Worm (Caenorhabditis elegans): Measurements from ENCODE around the gene dim-1.

Gene dim-1

ce11 chrX:8083919-8084318, 25.9 kb upstream of the dim-1 start, which contains the start of gene K07E3.4 (continued):
- no peak for TF ChIP-seq skn-1 (tag; optimal IDR thresholded peaks at IDR 0.05)
- peak; percentile 31 for TF ChIP-seq xbp-1 (tag; optimal IDR thresholded peaks at IDR 0.05)
- no peak for TF ChIP-seq efl-3 (GFP tag; optimal IDR thresholded peaks at IDR 0.05)
- no peak for TF ChIP-seq nhr-11 (tag; optimal IDR thresholded peaks at IDR 0.05)
- no peak for TF ChIP-seq ceh-63 (GFP tag; optimal IDR thresholded peaks at IDR 0.05)
- no peak for TF ChIP-seq efl-1 (optimal IDR thresholded peaks at IDR 0.05)
- TF ChIP-seq efl-1 (GFP tag; optimal IDR thresholded peaks at IDR 0.05 in 1 of 2) = peak in 1 of 2 experiments; percentile 58
- no peak for TF ChIP-seq dsc-1 (tag; optimal IDR thresholded peaks at IDR 0.05)
- no peak for TF ChIP-seq pag-3 (tag; optimal IDR thresholded peaks at IDR 0.05; ENCODE audit: borderline replicate concordance, insufficient read depth)
- no peak for TF ChIP-seq F16B12.6 (tag; optimal IDR thresholded peaks at IDR 0.05)
- peak; percentile 91 for TF ChIP-seq nhr-20 (tag; optimal IDR thresholded peaks at IDR 0.05)
- no peak for TF ChIP-seq ces-1 (GFP tag; optimal IDR thresholded peaks at IDR 0.05)
- peak; percentile 29 to 40 for TF ChIP-seq lsy-2 (tag; optimal IDR thresholded peaks at IDR 0.05)
- no peak for TF ChIP-seq nhr-84 (tag; optimal IDR thresholded peaks at IDR 0.05)
- no peak for TF ChIP-seq fos-1 (tag; optimal IDR thresholded peaks at IDR 0.05)
- no peak for TF ChIP-seq alr-1 (tag; optimal IDR thresholded peaks at IDR 0.05; ENCODE audit: borderline replicate concordance)
- no peak for TF ChIP-seq mab-9 (GFP tag; IDR thresholded peaks at IDR 0.05)
- no peak for TF ChIP-seq nhr-28 (tag; optimal IDR thresholded peaks at IDR 0.05)
- TF ChIP-seq unc-30 (tag; optimal IDR thresholded peaks at IDR 0.05) = no peak
- peak; percentile 81 for TF ChIP-seq unc-130 (tag; optimal IDR thresholded peaks at IDR 0.05)
- no peak for TF ChIP-seq ets-5 (GFP tag; IDR thresholded peaks at IDR 0.05)
- no peak for TF ChIP-seq sup-37 (GFP tag; optimal IDR thresholded peaks at IDR 0.05)
- peak; percentile 54 for TF ChIP-seq nhr-19 (GFP tag; conservative IDR thresholded peaks at IDR 0.05)
- no peak for TF ChIP-seq hpl-2 (GFP tag; optimal IDR thresholded peaks at IDR 0.05)
- TF ChIP-seq nhr-76 (tag; optimal IDR thresholded peaks at IDR 0.05) = no peak
- TF ChIP-seq isw-1 (GFP tag; IDR thresholded peaks at IDR 0.05) = no peak
- TF ChIP-seq ztf-11 (tag; optimal IDR thresholded peaks at IDR 0.05) = no peak
- peak; percentile 4 for TF ChIP-seq zip-4 (GFP tag; optimal IDR thresholded peaks at IDR 0.05)
- no peak for TF ChIP-seq lin-39 (tag; optimal IDR thresholded peaks at IDR 0.05)
- TF ChIP-seq tlp-1 (tag; optimal IDR thresholded peaks at IDR 0.05) = no peak
- peak; percentile 39 for TF ChIP-seq ztf-4 (tag; optimal IDR thresholded peaks at IDR 0.05)
- peak; percentile 57 for TF ChIP-seq grh-1 (GFP tag; IDR thresholded peaks at IDR 0.05)
- no peak for TF ChIP-seq aha-1 (tag; optimal IDR thresholded peaks at IDR 0.05)
- TF ChIP-seq sptf-1 (tag; optimal IDR thresholded peaks at IDR 0.05) = no peak
- TF ChIP-seq snu-23 (GFP tag; optimal IDR thresholded peaks at IDR 0.05) = peak; percentile 82
- no peak for TF ChIP-seq lin-15B (tag; optimal IDR thresholded peaks at IDR 0.05)
- peak; percentile 37 for TF ChIP-seq lin-13 (GFP tag; optimal IDR thresholded peaks at IDR 0.05)
- peak; percentile 87 for TF ChIP-seq blmp-1 (tag; optimal IDR thresholded peaks at IDR 0.05)
- TF ChIP-seq tbx-2 (tag; optimal IDR thresholded peaks at IDR 0.05) = peak; percentile 57
- no peak for TF ChIP-seq unc-86 (tag; optimal IDR thresholded peaks at IDR 0.05)
- peak; percentile 38 for TF ChIP-seq swsn-7 (tag; optimal IDR thresholded peaks at IDR 0.05)
- TF ChIP-seq lin-35 (GFP tag; optimal IDR thresholded peaks at IDR 0.05) = peak; percentile 10 to 76
- no peak for TF ChIP-seq nhr-77 (tag; optimal IDR thresholded peaks at IDR 0.05)
- no peak for TF ChIP-seq sox-4 (tag; optimal IDR thresholded peaks at IDR 0.05)
- TF ChIP-seq C16A3.4 (tag; optimal IDR thresholded peaks at IDR 0.05) = peak; percentile 24
- TF ChIP-seq ceh-8 (GFP tag; optimal IDR thresholded peaks at IDR 0.05) = no peak
- TF ChIP-seq C04F5.9 (tag; optimal IDR thresholded peaks at IDR 0.05) = no peak
- TF ChIP-seq mdl-1 (tag; optimal IDR thresholded peaks at IDR 0.05) = peak in 1 of 2 experiments; percentile 94
- TF ChIP-seq unc-62 (GFP tag; optimal IDR thresholded peaks at IDR 0.05) = no peak
- no peak for TF ChIP-seq unc-98 (GFP tag; IDR thresholded peaks at IDR 0.05)
- peak; percentile 78 for TF ChIP-seq elt-2 (tag; optimal IDR thresholded peaks at IDR 0.05)
- TF ChIP-seq ceh-90 (tag; optimal IDR thresholded peaks at IDR 0.05) = no peak
- TF ChIP-seq irx-1 (tag; optimal IDR thresholded peaks at IDR 0.05) = peak; percentile 38
- peak; percentile 58 for TF ChIP-seq nhr-47 (tag; optimal IDR thresholded peaks at IDR 0.05)
- TF ChIP-seq ceh-88 (GFP tag; IDR thresholded peaks at IDR 0.05) = no peak

All from whole organism, L1 larva.